Fruit fly (Drosophila melanogaster) whole organism, wandering third instar larva: ENCODE measurements around the gene ca.
A peak's percentile ranks its signal among the peaks of the same experiment; 100 is the strongest.

Experiments used
- Abd-B ChIP-seq: fragments of >200 bp; optimal IDR thresholded peaks from 2 replicates; lab custom pipeline; 2017; ENCODE audit warnings: missing biosample characterization, missing genetic modification characterization
- CG32264 ChIP-seq: fragments of 200-800 bp; sonication (Bioruptor generic); optimal IDR thresholded peaks from 2 replicates; lab custom pipeline; 2016; ENCODE audit warnings: missing biosample characterization, missing genetic modification characterization
- CG9705 ChIP-seq: fragments of 200-800 bp; sonication (Bioruptor generic); optimal IDR thresholded peaks from 2 replicates; lab custom pipeline; 2018; ENCODE audit warnings: missing biosample characterization, mild to moderate bottlenecking, missing genetic modification characterization
- CrebA ChIP-seq: fragments of 200-800 bp; sonication (Bioruptor generic); optimal IDR thresholded peaks from 2 replicates; lab custom pipeline; 2016; ENCODE audit warnings: missing biosample characterization, mild to moderate bottlenecking, missing genetic modification characterization, borderline replicate concordance
- Dfd ChIP-seq: fragments of >200 bp; optimal IDR thresholded peaks from 2 replicates; lab custom pipeline; 2017; ENCODE audit warnings: missing biosample characterization, missing genetic modification characterization
- Dif ChIP-seq: fragments of 200-275, 200-300 bp; sonication (Bioruptor generic); optimal IDR thresholded peaks from 2 replicates; lab custom pipeline; 2018; ENCODE audit warnings: missing biosample characterization, missing genetic modification characterization; ENCODE audit not compliant: partially characterized antibody
- GATAd ChIP-seq: sonication (Bioruptor generic); optimal IDR thresholded peaks from 2 replicates; lab custom pipeline; 2016; ENCODE audit warnings: missing biosample characterization, missing genetic modification characterization
- HLH106 ChIP-seq: fragments of 200-800 bp; optimal IDR thresholded peaks from 3 replicates; lab custom pipeline; 2019; ENCODE audit warnings: missing biosample characterization, mild to moderate bottlenecking, missing genetic modification characterization, moderate library complexity
- Hnf4 ChIP-seq: fragments of 200-800 bp; sonication (Bioruptor generic); optimal IDR thresholded peaks from 2 replicates; lab custom pipeline; 2016; ENCODE audit warnings: missing biosample characterization, mild to moderate bottlenecking, missing genetic modification characterization
- Hr78 ChIP-seq: fragments of >200 bp; optimal IDR thresholded peaks from 2 replicates; lab custom pipeline; 2017; ENCODE audit warnings: missing biosample characterization, missing genetic modification characterization
- Hr83 ChIP-seq: fragments of 200-300 bp; sonication (Bioruptor generic); optimal IDR thresholded peaks from 2 replicates; lab custom pipeline; 2016; ENCODE audit warnings: missing biosample characterization, mild to moderate bottlenecking, missing genetic modification characterization, moderate library complexity; ENCODE audit not compliant: poor library complexity, severe bottlenecking
- Jra ChIP-seq: sonication (Bioruptor generic); optimal IDR thresholded peaks from 2 replicates; lab custom pipeline; 2016; ENCODE audit warnings: missing biosample characterization, missing genetic modification characterization
- Mio ChIP-seq: sonication (Bioruptor generic); optimal IDR thresholded peaks from 2 replicates; lab custom pipeline; 2016; ENCODE audit warnings: missing biosample characterization, missing genetic modification characterization
- Myc ChIP-seq: fragments of >200 bp; optimal IDR thresholded peaks from 2 replicates; lab custom pipeline; 2017
- N ChIP-seq: fragments of >200 bp; optimal IDR thresholded peaks from 2 replicates; lab custom pipeline; 2018; ENCODE audit warnings: missing biosample characterization, missing external identifiers, missing genetic modification characterization
- OdsH ChIP-seq: fragments of 200-800 bp; sonication (Bioruptor generic); optimal IDR thresholded peaks from 2 replicates; lab custom pipeline; 2016; ENCODE audit warnings: missing biosample characterization, mild to moderate bottlenecking, missing genetic modification characterization
- Rel ChIP-seq, 2 experiments: fragments of 200-800 bp; sonication (Bioruptor generic) in 1 of 2; optimal IDR thresholded peaks; 2 replicates in 1 of 2; 3 replicates in 1 of 2; lab custom pipeline; 2016 to 2019; ENCODE audit warnings: mild to moderate bottlenecking in 2 of 2, missing biosample characterization in 2 of 2, missing genetic modification characterization in 2 of 2, moderate library complexity in 1 of 2
- Sp1 ChIP-seq: fragments of 200-800 bp; sonication (Bioruptor generic); optimal IDR thresholded peaks from 3 replicates; lab custom pipeline; 2019; ENCODE audit warnings: missing biosample characterization, mild to moderate bottlenecking, missing genetic modification characterization, moderate library complexity
- Vsx2 ChIP-seq: fragments of 200-300, 225-300 bp; sonication (Bioruptor generic); optimal IDR thresholded peaks from 2 replicates; lab custom pipeline; 2018; ENCODE audit warnings: missing biosample characterization, missing genetic modification characterization; ENCODE audit not compliant: partially characterized antibody
- br ChIP-seq: fragments of 200-800 bp; sonication (Bioruptor generic); optimal IDR thresholded peaks from 2 replicates; lab custom pipeline; 2016; ENCODE audit warnings: missing biosample characterization, missing genetic modification characterization
- dl ChIP-seq, 2 experiments: fragments of 175-275, 200-275 bp in 1 of 2; fragments of 200-275 bp in 1 of 2; sonication (Bioruptor generic); optimal IDR thresholded peaks; lab custom pipeline; 2018; ENCODE audit warnings: mild to moderate bottlenecking in 2 of 2, missing biosample characterization in 2 of 2, missing genetic modification characterization in 2 of 2, moderate library complexity in 2 of 2; ENCODE audit not compliant: partially characterized antibody in 2 of 2, insufficient read depth in 1 of 2
- dmrt93B ChIP-seq: fragments of 200-800 bp; sonication (Bioruptor generic); optimal IDR thresholded peaks from 2 replicates; lab custom pipeline; 2018; ENCODE audit warnings: missing biosample characterization, mild to moderate bottlenecking, missing genetic modification characterization
- dsf ChIP-seq: sonication (Bioruptor generic); optimal IDR thresholded peaks from 2 replicates; lab custom pipeline; 2016; ENCODE audit warnings: missing biosample characterization, missing genetic modification characterization, borderline replicate concordance
- foxo ChIP-seq, 2 experiments: fragments of 200-800 bp; sonication (Bioruptor generic); optimal IDR thresholded peaks; 2 replicates in 1 of 2; 3 replicates in 1 of 2; lab custom pipeline; 2016 to 2017; ENCODE audit warnings: missing biosample characterization in 2 of 2, missing genetic modification characterization in 2 of 2
- fru ChIP-seq: fragments of 200-800 bp; sonication (Bioruptor generic); optimal IDR thresholded peaks from 3 replicates; lab custom pipeline; 2016; ENCODE audit warnings: missing biosample characterization, mild to moderate bottlenecking, missing genetic modification characterization
- h ChIP-seq: fragments of 200-800 bp; sonication (Bioruptor generic); optimal IDR thresholded peaks from 3 replicates; lab custom pipeline; 2016; ENCODE audit warnings: missing biosample characterization, mild to moderate bottlenecking, missing genetic modification characterization
- jim ChIP-seq: fragments of 175-275, 200-325 bp; sonication (Bioruptor generic); optimal IDR thresholded peaks from 2 replicates; lab custom pipeline; 2016; ENCODE audit warnings: missing biosample characterization, mild to moderate bottlenecking, missing genetic modification characterization
- lola ChIP-seq: fragments of >200 bp; optimal IDR thresholded peaks from 2 replicates; lab custom pipeline; 2017; ENCODE audit warnings: missing biosample characterization, missing genetic modification characterization
- pan ChIP-seq: fragments of >200 bp; optimal IDR thresholded peaks from 2 replicates; lab custom pipeline; 2017
- psq ChIP-seq: fragments of 200-800 bp; sonication (Bioruptor generic); optimal IDR thresholded peaks from 3 replicates; lab custom pipeline; 2017; ENCODE audit warnings: missing biosample characterization, mild to moderate bottlenecking, missing genetic modification characterization, moderate library complexity
- rgr ChIP-seq: fragments of 200-800 bp; sonication (Bioruptor generic); optimal IDR thresholded peaks from 3 replicates; lab custom pipeline; 2016; ENCODE audit warnings: missing biosample characterization, mild to moderate bottlenecking, missing genetic modification characterization
- sv ChIP-seq: fragments of 200-800 bp; sonication (Bioruptor generic); optimal IDR thresholded peaks from 3 replicates; lab custom pipeline; 2016; ENCODE audit warnings: missing biosample characterization, missing genetic modification characterization
- tai ChIP-seq: sonication (Bioruptor generic); optimal IDR thresholded peaks from 2 replicates; lab custom pipeline; 2016; ENCODE audit warnings: missing biosample characterization, missing genetic modification characterization
- usp ChIP-seq: fragments of >200 bp; optimal IDR thresholded peaks from 2 replicates; lab custom pipeline; 2017; ENCODE audit warnings: missing biosample characterization, missing genetic modification characterization
- woc ChIP-seq: sonication (Bioruptor generic); optimal IDR thresholded peaks from 2 replicates; lab custom pipeline; 2016; ENCODE audit warnings: missing biosample characterization, mild to moderate bottlenecking, missing genetic modification characterization

The ca gene

DNA sequence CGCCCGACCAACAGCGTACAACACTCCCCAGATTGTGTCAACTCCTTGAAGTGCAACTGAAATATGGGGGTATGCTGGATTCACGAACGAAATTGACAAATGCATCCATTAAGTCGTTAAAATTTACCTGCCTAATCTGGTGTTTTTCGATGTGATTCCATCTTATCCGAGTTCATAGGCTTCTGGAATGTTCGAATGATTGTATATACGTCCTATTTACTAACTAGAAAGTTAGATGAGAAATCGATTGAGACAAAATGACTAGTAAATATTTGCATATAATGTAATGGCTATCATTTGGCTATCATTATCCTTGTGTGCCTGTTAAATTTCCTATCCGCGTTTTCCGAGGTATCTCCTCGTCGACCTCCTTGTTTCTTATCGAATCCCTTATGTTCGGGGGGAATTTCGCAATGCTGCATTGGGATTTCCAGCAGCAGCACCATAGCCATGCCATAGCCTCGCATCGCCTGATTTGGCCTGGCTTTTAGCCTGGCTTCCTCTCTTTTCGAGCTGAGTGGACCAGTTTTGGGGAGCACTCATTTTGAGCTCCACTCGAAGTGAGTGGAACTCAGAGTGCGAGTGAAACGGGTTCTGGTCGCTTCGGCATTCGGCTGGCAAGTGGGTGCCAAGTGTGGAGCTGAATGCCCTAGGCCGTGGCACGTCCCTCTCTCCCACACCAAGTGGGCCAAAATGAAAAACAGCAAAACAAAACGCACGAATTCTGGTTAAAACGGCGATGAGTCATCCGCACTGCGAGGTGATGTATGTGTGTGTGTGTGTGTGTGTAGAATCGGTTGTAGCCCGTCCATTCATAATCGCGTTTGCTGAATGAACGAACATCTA lies 28.2 kb upstream of the ca start (continued):
- peak; percentile 86 for TF ChIP-seq woc (GFP tag; lab: Kevin White, UChicago)
- TF ChIP-seq psq (GFP tag; lab: Kevin White, UChicago) = peak; percentile 34
- no peak for TF ChIP-seq CG9705 (GFP tag; lab: Kevin White, UChicago)
- TF ChIP-seq fru (GFP tag; lab: Kevin White, UChicago) = peak; percentile 54
- no peak for TF ChIP-seq jim
- peak in 1 of 2 experiments; percentile 45 for TF ChIP-seq foxo (GFP tag; optimal IDR thresholded peaks at IDR 0.05; lab: Kevin White, UChicago)
- no peak for TF ChIP-seq CG32264 (GFP tag; lab: Kevin White, UChicago)
- peak; percentile 28 for TF ChIP-seq HLH106 (tag; lab: Kevin White, UChicago)
- no peak for TF ChIP-seq Rel (GFP tag; optimal IDR thresholded peaks at IDR 0.05; lab: Kevin White, UChicago)
- TF ChIP-seq Rel (tag; optimal IDR thresholded peaks at IDR 0.05; lab: Kevin White, UChicago) = peak; percentile 83
- peak; percentile 57 for TF ChIP-seq Dfd
- TF ChIP-seq OdsH (GFP tag; lab: Kevin White, UChicago) = peak; percentile 29
- no peak for TF ChIP-seq N

- TF ChIP-seq Vsx2 (no peak), foxo (GFP tag; optimal IDR thresholded peaks at IDR 0.05; lab: Kevin White, UChicago) (peak in 1 of 2 experiments; percentile 6)
These were observed 27.7 kb upstream of the ca start for dm6 chr3R:29778985-29779298.

DNA sequence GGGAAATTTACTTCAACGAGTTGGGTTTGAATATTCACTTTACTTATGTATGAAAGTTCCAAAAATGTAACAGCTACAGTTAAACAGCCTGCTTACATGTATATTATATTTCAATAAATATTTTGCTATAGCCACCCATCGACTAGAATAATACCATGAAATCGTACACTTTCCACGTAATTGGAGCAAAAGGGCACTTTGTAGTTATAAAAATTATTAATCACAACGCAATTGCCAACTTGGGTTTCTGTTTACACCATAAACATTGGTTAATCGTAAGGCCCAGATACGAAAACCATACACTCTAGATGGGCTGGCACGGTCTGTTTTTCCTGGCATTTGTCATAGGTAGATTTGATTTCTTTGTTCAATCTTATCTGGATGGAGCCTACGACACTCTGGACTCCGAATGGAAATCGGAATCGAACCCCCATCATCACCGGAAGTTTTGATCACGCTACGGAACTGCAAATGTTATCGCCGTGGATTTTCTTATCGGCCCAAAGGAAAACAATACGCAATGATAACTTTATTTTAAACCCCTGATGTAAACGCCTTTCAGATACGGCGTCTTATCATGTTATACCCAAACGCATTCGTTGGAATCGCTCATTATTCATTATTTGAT lies 26.1 kb upstream of the ca start, which contains the start of gene fig:
Gene fig (minus strand): TSS at position 51 of the 628 bp plus-strand sequence.
- TF ChIP-seq CG32264 (GFP tag; lab: Kevin White, UChicago) = no peak
- peak; percentile 36 for TF ChIP-seq Hr83 (GFP tag; lab: Kevin White, UChicago)
- peak; percentile 33 for TF ChIP-seq h (GFP tag; lab: Kevin White, UChicago)
- TF ChIP-seq Rel (GFP tag; optimal IDR thresholded peaks at IDR 0.05; lab: Kevin White, UChicago) = no peak
- peak; percentile 63 for TF ChIP-seq Rel (tag; optimal IDR thresholded peaks at IDR 0.05; lab: Kevin White, UChicago)

DNA sequence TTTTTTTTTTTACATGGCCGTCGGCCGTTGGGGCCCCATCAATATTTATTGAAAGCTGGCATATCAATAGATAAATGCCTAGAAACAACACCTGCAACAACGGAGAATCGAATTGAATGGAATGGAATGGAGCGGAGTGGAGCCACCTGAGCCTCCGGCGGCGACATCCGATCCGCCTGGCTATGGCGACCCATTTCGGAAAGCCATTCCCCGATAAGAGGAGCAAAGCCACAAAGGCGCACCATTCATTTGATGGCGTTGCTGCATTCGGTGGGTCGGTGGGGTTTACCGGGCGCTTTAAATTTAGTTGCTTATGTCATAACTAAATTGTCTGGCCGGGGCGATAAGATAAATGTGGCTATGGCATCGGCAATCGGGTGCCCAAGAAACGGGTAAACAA lies 24.7 kb upstream of the ca start:
- TF ChIP-seq Vsx2 (no peak), psq (GFP tag; lab: Kevin White, UChicago) (no peak), Dif (GFP tag; lab: Kevin White, UChicago) (no peak), OdsH (GFP tag; lab: Kevin White, UChicago) (no peak), Rel (GFP tag; optimal IDR thresholded peaks at IDR 0.05; lab: Kevin White, UChicago) (no peak), Rel (tag; optimal IDR thresholded peaks at IDR 0.05; lab: Kevin White, UChicago) (peak; percentile 95), N (no peak)

- TF ChIP-seq sv (GFP tag; lab: Kevin White, UChicago) (no peak), Jra (GFP tag; lab: Kevin White, UChicago) (peak; percentile 96), Vsx2 (no peak), dmrt93B (GFP tag; lab: Kevin White, UChicago) (no peak), foxo (GFP tag; optimal IDR thresholded peaks at IDR 0.05; lab: Kevin White, UChicago) (peak in 1 of 2 experiments; percentile 19), Hr83 (GFP tag; lab: Kevin White, UChicago) (no peak), tai (GFP tag; lab: Kevin White, UChicago) (peak; percentile 8), Myc (lab: Kevin White, UChicago) (no peak), dl (GFP tag; optimal IDR thresholded peaks at IDR 0.05; lab: Kevin White, UChicago; ENCODE audit: insufficient read depth in 1 of 2, partially characterized antibody in 2 of 2) (peak in 1 of 2 experiments; percentile 7), OdsH (GFP tag; lab: Kevin White, UChicago) (peak; percentile 11), Hr78 (GFP tag; lab: Kevin White, UChicago) (no peak), Sp1 (GFP tag; lab: Kevin White, UChicago) (peak; percentile 49), lola (GFP tag; lab: Kevin White, UChicago) (no peak), pan (no peak), CG32264 (GFP tag; lab: Kevin White, UChicago) (no peak), Mio (GFP tag; lab: Kevin White, UChicago) (no peak), Rel (GFP tag; optimal IDR thresholded peaks at IDR 0.05; lab: Kevin White, UChicago) (peak; percentile 16), Rel (tag; optimal IDR thresholded peaks at IDR 0.05; lab: Kevin White, UChicago) (no peak), fru (GFP tag; lab: Kevin White, UChicago) (peak; percentile 50), GATAd (GFP tag; lab: Kevin White, UChicago) (no peak), h (GFP tag; lab: Kevin White, UChicago) (peak; percentile 55), N (no peak), Dif (GFP tag; lab: Kevin White, UChicago) (peak; percentile 67), usp (GFP tag; lab: Kevin White, UChicago) (no peak), woc (GFP tag; lab: Kevin White, UChicago) (no peak), rgr (GFP tag; lab: Kevin White, UChicago) (peak; percentile 39), Hnf4 (GFP tag; lab: Kevin White, UChicago) (peak; percentile 46), dsf (no peak), br (GFP tag; lab: Kevin White, UChicago) (peak; percentile 49), Abd-B (GFP tag; lab: Kevin White, UChicago) (no peak), Dfd (no peak), CrebA (GFP tag; lab: Kevin White, UChicago) (peak; percentile 67), CG9705 (GFP tag; lab: Kevin White, UChicago) (no peak), HLH106 (tag; lab: Kevin White, UChicago) (peak; percentile 24)
These were observed 24.2 kb upstream of the ca start for dm6 chr3R:29782367-29782766.
